Worm (Caenorhabditis elegans): Measurements from ENCODE around the gene F27D9.7.

ce11 chrX:7689570-7689969 lies 19.0 kb upstream of the F27D9.7 start:
- TF ChIP-seq blmp-1 (tag; optimal IDR thresholded peaks at IDR 0.05; ENCODE audit: insufficient read depth) (no peak), elt-3 (tag; optimal IDR thresholded peaks at IDR 0.05) (no peak)

All from whole organism, L2 larva.